Worm (Caenorhabditis elegans): ENCODE data around the gene ubc-24.

DNA sequence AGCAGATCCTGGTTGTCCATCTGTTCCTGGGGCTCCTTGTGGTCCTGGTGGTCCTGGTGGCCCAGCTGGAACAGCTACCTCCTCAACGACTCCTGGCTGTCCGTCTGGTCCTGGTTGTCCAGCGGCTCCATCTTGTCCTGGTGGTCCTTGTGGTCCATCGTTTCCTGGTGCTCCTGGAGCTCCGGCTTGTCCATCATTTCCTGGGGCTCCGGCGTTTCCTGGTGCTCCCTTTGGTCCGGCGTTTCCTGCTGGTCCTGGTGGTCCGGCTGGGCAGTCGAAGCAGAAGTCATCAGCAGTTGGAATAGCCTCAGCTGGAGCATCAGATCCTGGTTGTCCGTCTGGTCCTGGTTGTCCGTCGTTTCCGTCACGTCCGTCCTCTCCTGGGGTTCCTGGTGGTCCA lies 46.9 kb upstream of the ubc-24 start:
- no peak for TF ChIP-seq aly-2 (tag; optimal IDR thresholded peaks at IDR 0.05)
- no peak for TF ChIP-seq zag-1 (tag; optimal IDR thresholded peaks at IDR 0.05)
- TF ChIP-seq ama-1 (optimal IDR thresholded peaks at IDR 0.05), result no peak
- no peak for TF ChIP-seq fkh-10 (GFP tag; optimal IDR thresholded peaks at IDR 0.05)
- no peak for TF ChIP-seq pqm-1 (tag; optimal IDR thresholded peaks at IDR 0.05)
- TF ChIP-seq elt-2 (tag; optimal IDR thresholded peaks at IDR 0.05), result no peak
- no peak for TF ChIP-seq daf-12 (tag; optimal IDR thresholded peaks at IDR 0.05)
- TF ChIP-seq nhr-77 (tag; optimal IDR thresholded peaks at IDR 0.05), result no peak
- TF ChIP-seq ceh-28 (tag; optimal IDR thresholded peaks at IDR 0.05), result no peak
- TF ChIP-seq elt-3 (tag; optimal IDR thresholded peaks at IDR 0.05), result no peak
- no peak for TF ChIP-seq ceh-82 (tag; optimal IDR thresholded peaks at IDR 0.05)
- TF ChIP-seq snpc-4 (tag; optimal IDR thresholded peaks at IDR 0.05), result no peak
- no peak for TF ChIP-seq ztf-11 (tag; optimal IDR thresholded peaks at IDR 0.05)
- TF ChIP-seq nhr-28 (tag; optimal IDR thresholded peaks at IDR 0.05), result no peak
